Fruit fly (Drosophila melanogaster) whole organism, embryonic: ENCODE data around the gene Erk7.

Experiments
- Awh ChIP-seq: fragments of 200-800 bp; sonication (Bioruptor generic); IDR thresholded peaks from 2 replicates; pipeline ENCODE4, ENCODE4 v1.3.6; 2022; ENCODE audit warnings: missing biosample characterization, missing genetic modification characterization
- B-H1 ChIP-seq: fragments of 200-800 bp; sonication (Bioruptor generic); IDR thresholded peaks from 3 replicates; pipeline ENCODE4 v1.3.6; 2022; ENCODE audit warnings: missing biosample characterization, missing genetic modification characterization
- CG10366 ChIP-seq: fragments of 200-800 bp; sonication (Bioruptor generic); IDR thresholded peaks from 2 replicates; pipeline ENCODE4 v1.3.6; 2022; ENCODE audit warnings: missing biosample characterization, missing genetic modification characterization
- CG11560 ChIP-seq: fragments of 200-800 bp; sonication (Bioruptor generic); IDR thresholded peaks from 3 replicates; pipeline ENCODE4 v1.3.6; 2022; ENCODE audit warnings: missing biosample characterization, missing genetic modification characterization
- CG12104 ChIP-seq: fragments of 200-800 bp; sonication (Bioruptor generic); optimal IDR thresholded peaks from 3 replicates; lab custom pipeline; 2016; ENCODE audit warnings: missing biosample characterization, missing genetic modification characterization
- CG12659 ChIP-seq: fragments of 200-800 bp; sonication (Bioruptor generic); optimal IDR thresholded peaks from 3 replicates; lab custom pipeline; 2017; ENCODE audit warnings: mild to moderate bottlenecking, missing biosample characterization, missing genetic modification reagents, missing genetic modification characterization
- CG14710 ChIP-seq: fragments of 200-800 bp; sonication (Bioruptor generic); optimal IDR thresholded peaks from 3 replicates; lab custom pipeline; 2019; ENCODE audit warnings: missing biosample characterization, mild to moderate bottlenecking, missing genetic modification characterization, moderate library complexity
- CG14860 ChIP-seq: fragments of 200-800 bp; sonication (Bioruptor generic); IDR thresholded peaks from 3 replicates; pipeline ENCODE4 v1.3.6; 2022; ENCODE audit warnings: missing biosample characterization, missing genetic modification characterization; ENCODE audit not compliant: partially characterized antibody
- CG15601 ChIP-seq: fragments of 200-800 bp; sonication (Bioruptor generic); optimal IDR thresholded peaks from 3 replicates; lab custom pipeline; 2019; ENCODE audit warnings: missing biosample characterization, mild to moderate bottlenecking, missing genetic modification characterization, moderate library complexity
- CG16813 ChIP-seq: fragments of 200-800 bp; sonication (Bioruptor generic); IDR thresholded peaks from 3 replicates; pipeline ENCODE4 v1.3.6; 2022; ENCODE audit warnings: missing biosample characterization, missing genetic modification characterization; ENCODE audit not compliant: partially characterized antibody
- CG17829 ChIP-seq: fragments of 200-800 bp; optimal IDR thresholded peaks from 2 replicates; lab custom pipeline; 2019; ENCODE audit warnings: missing biosample characterization, mild to moderate bottlenecking, missing genetic modification characterization, moderate library complexity
- CG32532 ChIP-seq: fragments of 200-800 bp; sonication (Bioruptor generic); IDR thresholded peaks from 2 replicates; pipeline ENCODE4 v1.3.6; 2022; ENCODE audit warnings: missing biosample characterization, missing genetic modification characterization
- CG34224 ChIP-seq: fragments of 200-800 bp; sonication (Bioruptor generic); IDR thresholded peaks from 3 replicates; pipeline ENCODE4 v1.3.6; 2022; ENCODE audit warnings: missing biosample characterization, missing genetic modification characterization; ENCODE audit not compliant: partially characterized antibody
- CG42726 ChIP-seq: fragments of 200-800 bp; sonication (Bioruptor generic); IDR thresholded peaks from 2 replicates; pipeline ENCODE4 v1.3.6; 2022; ENCODE audit warnings: missing biosample characterization, missing genetic modification characterization; ENCODE audit not compliant: partially characterized antibody
- CG4424 ChIP-seq: fragments of 200-800 bp; sonication (Bioruptor generic); optimal IDR thresholded peaks from 3 replicates; lab custom pipeline; 2016; ENCODE audit warnings: missing biosample characterization, missing genetic modification characterization
- CG7963 ChIP-seq: fragments of 200-800 bp; sonication (Bioruptor generic); IDR thresholded peaks from 3 replicates; pipeline ENCODE4 v1.3.6; 2022; ENCODE audit warnings: missing biosample characterization, missing genetic modification characterization; ENCODE audit not compliant: partially characterized antibody
- CG8290 ChIP-seq, 3 experiments: fragments of 200-800 bp; sonication (Bioruptor generic); optimal IDR thresholded peaks; 2 replicates each; lab custom pipeline; 2016 to 2019; ENCODE audit warnings: missing biosample characterization in 3 of 3, missing genetic modification characterization in 3 of 3, mild to moderate bottlenecking in 2 of 3, moderate library complexity in 1 of 3
- CG8359 ChIP-seq: fragments of 200-800 bp; sonication (Bioruptor generic); optimal IDR thresholded peaks from 2 replicates; lab custom pipeline; 2017; ENCODE audit warnings: missing biosample characterization, mild to moderate bottlenecking, missing genetic modification characterization, borderline replicate concordance
- CG9797 ChIP-seq: fragments of 200-800 bp; sonication (Bioruptor generic); optimal IDR thresholded peaks from 3 replicates; lab custom pipeline; 2018; ENCODE audit warnings: missing biosample characterization, mild to moderate bottlenecking, missing genetic modification characterization
- CG9817 ChIP-seq: fragments of 200-800 bp; sonication (Bioruptor generic); optimal IDR thresholded peaks from 2 replicates; lab custom pipeline; 2018; ENCODE audit warnings: missing biosample characterization, mild to moderate bottlenecking, missing genetic modification characterization, moderate library complexity
- CG9932 ChIP-seq: fragments of 200-800 bp; sonication (Bioruptor generic); IDR thresholded peaks from 2 replicates; pipeline ENCODE4 v1.3.6; 2022; ENCODE audit warnings: missing biosample characterization, missing genetic modification characterization
- Dll ChIP-seq: fragments of 200-800 bp; sonication (Bioruptor generic); IDR thresholded peaks from 4 replicates; pipeline ENCODE4 v1.3.6; 2022; ENCODE audit warnings: missing biosample characterization, missing genetic modification characterization; ENCODE audit not compliant: partially characterized antibody
- Doc3 ChIP-seq: fragments of 200-800 bp; sonication (Bioruptor generic); IDR thresholded peaks from 3 replicates; pipeline ENCODE4 v1.3.6; 2022; ENCODE audit warnings: missing biosample characterization, missing genetic modification characterization; ENCODE audit not compliant: partially characterized antibody
- Dp ChIP-seq: fragments of 200-800 bp; sonication (Bioruptor generic); optimal IDR thresholded peaks from 2 replicates; lab custom pipeline; 2018; ENCODE audit warnings: missing biosample characterization, mild to moderate bottlenecking, missing genetic modification characterization, moderate library complexity
- Dref ChIP-seq: fragments of 200-800 bp; sonication (Bioruptor generic); IDR thresholded peaks from 2 replicates; pipeline ENCODE4 v1.3.6; 2022; ENCODE audit warnings: missing biosample characterization, missing genetic modification characterization
- ERR ChIP-seq: fragments of 200-800 bp; sonication (Bioruptor generic); optimal IDR thresholded peaks from 2 replicates; lab custom pipeline; 2016; ENCODE audit warnings: missing biosample characterization, missing genetic modification characterization
- Ets97D ChIP-seq: fragments of 200-800 bp; sonication (Bioruptor generic); optimal IDR thresholded peaks from 3 replicates; lab custom pipeline; 2016; ENCODE audit warnings: missing biosample characterization, missing genetic modification characterization
- Sin3A ChIP-seq: fragments of >200 bp; optimal IDR thresholded peaks from 2 replicates; lab custom pipeline; 2018
- Sry-δ ChIP-seq: fragments of 200-800 bp; sonication (Bioruptor generic); optimal IDR thresholded peaks from 2 replicates; lab custom pipeline; 2016; ENCODE audit warnings: missing biosample characterization, missing genetic modification characterization
- chinmo ChIP-seq: fragments of 200-800 bp; sonication (Bioruptor generic); IDR thresholded peaks from 4 replicates; pipeline ENCODE4 v1.3.6; 2022; ENCODE audit warnings: missing biosample characterization, missing genetic modification characterization; ENCODE audit not compliant: partially characterized antibody
- da ChIP-seq: fragments of 200-800 bp; sonication (Bioruptor generic); optimal IDR thresholded peaks from 2 replicates; lab custom pipeline; 2016; ENCODE audit warnings: missing biosample characterization, missing genetic modification characterization
- dmrt11E ChIP-seq: fragments of 200-800 bp; sonication (Bioruptor generic); optimal IDR thresholded peaks from 3 replicates; lab custom pipeline; 2018; ENCODE audit warnings: missing biosample characterization, mild to moderate bottlenecking, missing genetic modification characterization, moderate library complexity
- gfzf ChIP-seq: fragments of 200-800 bp; sonication (Bioruptor generic); optimal IDR thresholded peaks from 2 replicates; lab custom pipeline; 2016; ENCODE audit warnings: missing biosample characterization, mild to moderate bottlenecking, missing genetic modification characterization, moderate library complexity
- gt ChIP-seq: fragments of 200-800 bp; sonication (Bioruptor generic); IDR thresholded peaks from 2 replicates; pipeline ENCODE4 v1.3.6; 2022; ENCODE audit warnings: missing biosample characterization, missing genetic modification characterization
- hb ChIP-seq: fragments of 200-800 bp; sonication (Bioruptor generic); IDR thresholded peaks from 3 replicates; pipeline ENCODE4 v1.3.6; 2022; ENCODE audit warnings: missing biosample characterization, missing genetic modification characterization; ENCODE audit not compliant: partially characterized antibody
- mld ChIP-seq: fragments of 200-800 bp; sonication (Bioruptor generic); IDR thresholded peaks from 3 replicates; pipeline ENCODE4 v1.3.6; 2022; ENCODE audit warnings: missing biosample characterization, missing genetic modification characterization; ENCODE audit not compliant: partially characterized antibody
- nerfin-2 ChIP-seq: fragments of 200-800 bp; sonication (Bioruptor generic); IDR thresholded peaks from 2 replicates; pipeline ENCODE4 v1.3.6; 2022; ENCODE audit warnings: missing biosample characterization, missing genetic modification characterization; ENCODE audit not compliant: partially characterized antibody
- nmo ChIP-seq: fragments of 200-800 bp; sonication (Bioruptor generic); optimal IDR thresholded peaks from 2 replicates; lab custom pipeline; 2018; ENCODE audit warnings: missing biosample characterization, mild to moderate bottlenecking, missing genetic modification characterization, moderate library complexity
- otp ChIP-seq: fragments of 200-800 bp; sonication (Bioruptor generic); IDR thresholded peaks from 3 replicates; pipeline ENCODE4, ENCODE4 v1.3.6; 2022; ENCODE audit warnings: missing biosample characterization, missing genetic modification characterization
- rib ChIP-seq: fragments of 200-800 bp; sonication (Bioruptor generic); IDR thresholded peaks from 2 replicates; pipeline ENCODE4 v1.3.6; 2022; ENCODE audit warnings: missing biosample characterization, missing genetic modification characterization
- row ChIP-seq: fragments of 200-800 bp; sonication (Bioruptor generic); IDR thresholded peaks from 3 replicates; pipeline ENCODE4 v1.3.6; 2022; ENCODE audit warnings: missing biosample characterization, missing genetic modification characterization
- sim ChIP-seq: fragments of 200-800 bp; sonication (Bioruptor generic); IDR thresholded peaks from 2 replicates; pipeline ENCODE4 v1.3.6; 2022; ENCODE audit warnings: missing biosample characterization, missing genetic modification characterization
- slbo ChIP-seq: fragments of 200-800 bp; sonication (Bioruptor generic); IDR thresholded peaks from 2 replicates; pipeline ENCODE4 v1.3.6; 2022; ENCODE audit warnings: missing biosample characterization, missing genetic modification characterization
- sna ChIP-seq: fragments of 200-800 bp; sonication (Bioruptor generic); IDR thresholded peaks from 2 replicates; pipeline ENCODE4 v1.3.6; 2022; ENCODE audit warnings: missing biosample characterization, missing genetic modification characterization; ENCODE audit not compliant: partially characterized antibody
- trem ChIP-seq: fragments of 200-800 bp; optimal IDR thresholded peaks from 3 replicates; lab custom pipeline; 2019; ENCODE audit warnings: missing biosample characterization, mild to moderate bottlenecking, missing genetic modification characterization, moderate library complexity
- unc-4 ChIP-seq: fragments of 200-800 bp; sonication (Bioruptor generic); IDR thresholded peaks from 2 replicates; pipeline ENCODE4 v1.3.6; 2022; ENCODE audit warnings: missing biosample characterization, missing genetic modification characterization; ENCODE audit not compliant: partially characterized antibody
- vnd ChIP-seq: fragments of 200-800 bp; sonication (Bioruptor generic); IDR thresholded peaks from 3 replicates; pipeline ENCODE4 v1.3.6; 2022; ENCODE audit warnings: missing biosample characterization, missing genetic modification characterization; ENCODE audit not compliant: partially characterized antibody
- vvl ChIP-seq: fragments of 200-800 bp; sonication (Bioruptor generic); IDR thresholded peaks from 2 replicates; pipeline ENCODE4 v1.3.6; 2022; ENCODE audit warnings: missing biosample characterization, missing genetic modification characterization

Erk7 gene

DNA sequence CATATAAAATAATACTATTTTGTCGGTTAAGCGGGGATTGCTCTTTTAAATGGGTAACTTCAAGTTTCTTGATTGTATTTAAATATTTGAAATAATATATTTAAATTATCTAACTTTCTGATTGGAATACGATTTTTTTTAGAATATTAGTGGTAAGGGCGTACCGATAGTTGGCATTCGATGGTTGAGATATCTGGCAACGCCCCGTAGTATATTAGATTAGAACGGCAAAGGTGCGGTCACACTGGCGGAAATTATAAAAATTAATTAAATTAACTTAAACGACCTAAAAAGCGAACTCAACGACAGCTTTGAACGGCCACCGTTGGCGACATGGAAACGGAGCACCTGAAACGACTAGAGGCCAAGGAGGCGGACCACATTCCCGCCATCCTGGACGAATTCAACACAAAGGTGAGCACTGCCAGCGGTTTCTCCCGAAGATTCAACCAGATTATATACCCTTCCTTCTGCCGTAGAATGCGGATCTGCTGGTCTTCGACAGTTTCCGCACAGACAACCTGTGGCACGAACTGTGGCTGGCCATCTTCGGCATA lies 11.5 kb downstream of the Erk7 start, which contains the start of gene ric8a (continued):
- peak; percentile 66 for TF ChIP-seq CG34224
- no peak for TF ChIP-seq dmrt11E (tag; lab: Kevin White, UChicago)
- no peak for TF ChIP-seq sim (GFP tag; lab: Robert Waterston, UW)
- TF ChIP-seq gfzf (GFP tag; lab: Kevin White, UChicago), result peak; percentile 58
- TF ChIP-seq CG9817 (tag; lab: Kevin White, UChicago), result peak; percentile 13
- peak; percentile 76 for TF ChIP-seq unc-4 (GFP tag; lab: Robert Waterston, UW)
- TF ChIP-seq Doc3 (GFP tag; lab: Robert Waterston, UW), result peak; percentile 55
- TF ChIP-seq trem (tag; lab: Kevin White, UChicago), result peak; percentile 67
- TF ChIP-seq Awh (GFP tag; lab: Robert Waterston, UW), result no peak
- TF ChIP-seq CG32532 (GFP tag; lab: Robert Waterston, UW), result peak; percentile 43; the same call in 1 of the 2 replicates
- peak; percentile 21 for TF ChIP-seq CG15601 (tag; lab: Kevin White, UChicago)
- TF ChIP-seq CG9932 (GFP tag; lab: Robert Waterston, UW), result peak; percentile 59
- TF ChIP-seq CG14860 (GFP tag; lab: Robert Waterston, UW), result peak; percentile 64; the same call in 2 of the 3 replicates
- TF ChIP-seq Dref (GFP tag; lab: Robert Waterston, UW), result peak; percentile 53
- 0 out of 4 replicates have a peak, but pooled peaks have one; percentile 49 for TF ChIP-seq chinmo (GFP tag; lab: Robert Waterston, UW)
- TF ChIP-seq CG4424, result no peak
- peak; percentile 23 for TF ChIP-seq CG17829 (tag; lab: Kevin White, UChicago)
- no peak for TF ChIP-seq rib (GFP tag; lab: Robert Waterston, UW)
- TF ChIP-seq nmo (GFP tag; lab: Kevin White, UChicago), result peak; percentile 40
- TF ChIP-seq mld (GFP tag; lab: Robert Waterston, UW), result peak; percentile 65; the same call in 2 of the 3 replicates
- peak; percentile 52; the same call in 1 of the 2 replicates for TF ChIP-seq nerfin-2 (GFP tag; lab: Robert Waterston, UW)
- no peak for TF ChIP-seq CG11560 (tag; lab: Robert Waterston, UW)
- TF ChIP-seq CG12659 (GFP tag; lab: Kevin White, UChicago), result peak; percentile 30
- TF ChIP-seq CG8290 (GFP tag; optimal IDR thresholded peaks at IDR 0.05; lab: Kevin White, UChicago), result peak; percentile 29
- TF ChIP-seq CG8290 (tag; optimal IDR thresholded peaks at IDR 0.05; lab: Kevin White, UChicago), result no peak
- TF ChIP-seq sna (GFP tag; lab: Robert Waterston, UW), result peak; percentile 72; the same call in 1 of the 2 replicates
- peak; percentile 66 for TF ChIP-seq hb (GFP tag; lab: Robert Waterston, UW)
- TF ChIP-seq otp (GFP tag; lab: Robert Waterston, UW), result no peak
- peak; percentile 51; the same call in 1 of the 3 replicates for TF ChIP-seq CG7963 (GFP tag; lab: Robert Waterston, UW)
- peak; percentile 76 for TF ChIP-seq Dll (GFP tag; lab: Robert Waterston, UW)
- TF ChIP-seq row (GFP tag; lab: Robert Waterston, UW), result peak; percentile 85
- TF ChIP-seq Sry-δ (GFP tag; lab: Kevin White, UChicago), result peak; percentile 51
- no peak for TF ChIP-seq CG8359 (GFP tag; lab: Kevin White, UChicago)
- no peak for TF ChIP-seq CG10366 (GFP tag; lab: Robert Waterston, UW)
- TF ChIP-seq Ets97D, result no peak
- TF ChIP-seq ERR (GFP tag; lab: Kevin White, UChicago), result no peak
- peak; percentile 38; the same call in 1 of the 2 replicates for TF ChIP-seq vvl (GFP tag; lab: Robert Waterston, UW)
- peak; percentile 85 for TF ChIP-seq CG16813 (GFP tag; lab: Robert Waterston, UW)
- TF ChIP-seq vnd, result peak; percentile 75
- no peak for TF ChIP-seq B-H1
- peak; percentile 86 for TF ChIP-seq CG42726
- peak; percentile 67 for TF ChIP-seq CG14710 (tag; lab: Kevin White, UChicago)
- peak; percentile 30 for TF ChIP-seq Dp
- TF ChIP-seq da (GFP tag; lab: Kevin White, UChicago), result no peak
- TF ChIP-seq CG12104, result no peak
- peak; percentile 8 for TF ChIP-seq Sin3A (lab: Kevin White, UChicago)
- TF ChIP-seq gt (GFP tag; lab: Robert Waterston, UW), result no peak
- peak; percentile 70 for TF ChIP-seq CG9797 (GFP tag; lab: Kevin White, UChicago)
- TF ChIP-seq slbo (GFP tag; lab: Robert Waterston, UW), result peak; percentile 46; the same call in 1 of the 2 replicates
